Worm (Caenorhabditis elegans) whole organism, L2 larva: ENCODE results near the gene sec-16A.1.

Experiments used
- snpc-4 ChIP-seq: fragments of 150-350 bp; optimal IDR thresholded peaks from 2 replicates; lab custom pipeline; 2014; ENCODE audit warnings: missing biosample characterization, missing genetic modification characterization
- unc-62 ChIP-seq: fragments of 150-350 bp; optimal IDR thresholded peaks from 2 replicates; lab custom pipeline; 2014; ENCODE audit warnings: missing biosample characterization, missing genetic modification reagents, missing genetic modification characterization

- no peak for TF ChIP-seq snpc-4 (tag; lab: Kevin White, UChicago)
- TF ChIP-seq unc-62 (GFP tag; lab: Kevin White, UChicago) = no peak
These were observed 44.6 kb upstream of the sec-16A.1 start, which contains the start of gene far-1 for ce11 chrIII:9081055-9081454.
